Worm (Caenorhabditis elegans): ENCODE data around the gene ZK218.7.

ZK218.7 gene

ce11 chrV:17082718-17083117, 22.9 kb upstream of the ZK218.7 start, which contains the start of gene T05E12.9:
Gene T05E12.9, minus strand, starts transcription at chrV:17082818.
- TF ChIP-seq madf-5 (GFP tag; IDR thresholded peaks at IDR 0.05) = no peak
- peak; percentile 16 for TF ChIP-seq aha-1 (tag)
- no peak for TF ChIP-seq arid-1 (GFP tag; conservative IDR thresholded peaks at IDR 0.05)
- TF ChIP-seq nhr-77 (tag; optimal IDR thresholded peaks at IDR 0.05) = no peak
- no peak for TF ChIP-seq php-3 (GFP tag; IDR thresholded peaks at IDR 0.05)

DNA sequence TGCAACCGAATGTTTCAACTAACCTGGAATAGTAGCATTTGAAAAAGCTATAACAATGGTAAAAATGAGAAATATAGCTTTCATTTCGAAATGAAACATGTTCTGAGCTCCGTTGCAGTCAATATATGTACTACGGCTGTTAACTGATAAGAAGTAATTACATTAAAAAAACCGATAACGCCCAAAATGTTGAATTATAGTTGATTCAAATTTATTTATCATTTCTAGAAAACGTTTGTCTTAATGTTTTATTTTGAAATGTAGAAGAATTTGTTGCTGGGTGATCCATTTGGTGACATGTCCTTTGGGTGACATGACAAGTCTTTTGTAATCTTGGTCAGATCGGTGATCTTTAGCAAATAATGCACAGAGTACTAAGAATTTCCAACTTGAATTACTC, 16.2 kb upstream of the ZK218.7 start, which contains the start of gene T05E12.6:
Gene T05E12.6 (minus strand): TSS at position 101 of the 400 bp plus-strand sequence.
- TF ChIP-seq php-3 (GFP tag; IDR thresholded peaks at IDR 0.05) (peak; percentile 32; the same call in 1 of the 2 replicates), duxl-1 (tag; optimal IDR thresholded peaks at IDR 0.05; ENCODE audit: poor library complexity) (no peak), egl-43 (GFP tag; IDR thresholded peaks at IDR 0.05) (no peak), tag-97 (GFP tag; IDR thresholded peaks at IDR 0.05) (no peak)

DNA sequence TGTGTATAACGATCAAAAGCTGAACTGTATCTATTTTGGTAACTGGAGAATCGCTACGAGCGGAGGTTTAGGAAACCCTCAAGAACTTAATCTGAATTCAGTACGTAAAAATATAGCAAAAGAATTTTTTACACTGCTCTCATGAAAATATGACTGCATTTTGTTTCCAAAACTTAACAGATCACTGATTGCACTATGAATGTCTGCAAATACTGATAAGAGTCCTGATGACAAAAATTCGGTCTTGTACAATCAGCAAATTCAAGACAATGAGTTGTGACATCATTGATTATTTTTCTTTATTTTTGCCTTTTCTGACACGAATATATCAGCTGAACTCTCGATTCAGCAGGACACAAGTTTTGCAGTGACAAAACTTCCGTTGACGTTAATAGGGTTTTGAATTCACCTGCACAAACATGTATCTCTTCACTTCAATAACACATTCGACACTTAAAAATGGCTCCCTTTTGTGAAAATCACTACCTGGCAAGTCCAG, 15.6 kb upstream of the ZK218.7 start, which contains the start of gene srh-237:
Gene srh-237 (plus strand): TSS at position 449 of the 499 bp plus-strand sequence.
- TF ChIP-seq hlh-30 (tag; optimal IDR thresholded peaks at IDR 0.05; ENCODE audit: insufficient read depth) (no peak), mep-1 (tag; optimal IDR thresholded peaks at IDR 0.05) (no peak), unc-62 (GFP tag; optimal IDR thresholded peaks at IDR 0.05 in 1 of 2) (peak in 1 of 2 experiments; percentile 24), unc-62 (tag; optimal IDR thresholded peaks at IDR 0.05) (no peak), aha-1 (tag) (peak; percentile 64), php-3 (GFP tag; IDR thresholded peaks at IDR 0.05) (0 out of 2 replicates have a peak, but pooled peaks have one; percentile 20), zfp-2 (tag; optimal IDR thresholded peaks at IDR 0.05) (no peak), lin-15B (tag; optimal IDR thresholded peaks at IDR 0.05) (no peak), mxl-3 (GFP tag; optimal IDR thresholded peaks at IDR 0.05) (peak; percentile 4), pqm-1 (tag; optimal IDR thresholded peaks at IDR 0.05) (peak; percentile 58), nhr-77 (tag; optimal IDR thresholded peaks at IDR 0.05) (peak; percentile 3), nhr-28 (tag; optimal IDR thresholded peaks at IDR 0.05) (peak; percentile 19), dmd-6 (GFP tag; IDR thresholded peaks at IDR 0.05) (peak; percentile 86), daf-16 (GFP tag; optimal IDR thresholded peaks at IDR 0.05) (no peak), daf-16 (tag; optimal IDR thresholded peaks at IDR 0.05) (peak; percentile 42), F10B5.3 (tag; optimal IDR thresholded peaks at IDR 0.05) (no peak), hlh-11 (tag; optimal IDR thresholded peaks at IDR 0.05) (peak; percentile 60)

DNA sequence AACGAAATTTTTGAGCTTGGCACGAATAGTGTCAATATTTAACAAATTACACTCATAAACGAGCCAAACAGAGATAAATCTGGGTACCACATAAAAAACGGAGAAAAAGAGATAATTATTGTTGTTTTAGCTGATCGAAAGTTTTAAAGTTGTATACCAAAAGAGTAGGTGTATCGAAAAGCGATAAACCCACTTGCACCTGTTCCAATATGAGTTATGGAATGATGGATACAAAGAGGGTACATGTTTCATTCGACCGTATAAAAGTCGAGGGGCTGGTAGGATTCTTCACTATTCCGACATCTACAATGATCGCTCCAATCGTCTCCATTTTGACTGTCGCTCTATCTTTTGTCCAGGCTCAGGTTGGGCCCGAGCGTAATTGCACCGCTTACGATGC, 13.3 kb upstream of the ZK218.7 start, which contains the start of gene ZK218.1:
Gene ZK218.1 (plus strand): TSS at position 301 of the 400 bp plus-strand sequence.
- TF ChIP-seq dmd-8 (GFP tag; IDR thresholded peaks at IDR 0.05) (no peak), ctbp-1 (GFP tag; IDR thresholded peaks at IDR 0.05) (no peak), nhr-111 (GFP tag; optimal IDR thresholded peaks at IDR 0.05) (no peak), skn-1 (tag; optimal IDR thresholded peaks at IDR 0.05) (no peak), nhr-25 (tag; optimal IDR thresholded peaks at IDR 0.05; ENCODE audit: borderline replicate concordance, insufficient read depth) (no peak), aly-2 (tag; optimal IDR thresholded peaks at IDR 0.05) (no peak), F10B5.3 (tag; optimal IDR thresholded peaks at IDR 0.05) (no peak), ceh-32 (tag; optimal IDR thresholded peaks at IDR 0.05; ENCODE audit: poor library complexity) (no peak), lin-1 (GFP tag; IDR thresholded peaks at IDR 0.05) (no peak), ceh-62 (tag; optimal IDR thresholded peaks at IDR 0.05) (no peak)

- TF ChIP-seq nhr-25 (tag; optimal IDR thresholded peaks at IDR 0.05; ENCODE audit: borderline replicate concordance, insufficient read depth) (no peak), D1046.2 (GFP tag; IDR thresholded peaks at IDR 0.05) (no peak), lin-39 (tag; optimal IDR thresholded peaks at IDR 0.05) (no peak), saeg-2 (GFP tag; IDR thresholded peaks at IDR 0.05) (no peak), skn-1 (tag; optimal IDR thresholded peaks at IDR 0.05) (no peak)
Measured at ce11 chrV:17094568-17094967, 11.0 kb upstream of the ZK218.7 start.
